Worm (Caenorhabditis elegans) whole organism, L3 larva: ENCODE results near the gene npp-24.

Source experiments
- ama-1 ChIP-seq: fragments of 150-350 bp; optimal IDR thresholded peaks from 2 replicates; lab custom pipeline; 2018
- ceh-82 ChIP-seq: fragments of 150-350 bp; optimal IDR thresholded peaks from 2 replicates; lab custom pipeline; 2014; ENCODE audit warnings: missing biosample characterization, missing genetic modification characterization
- egl-5 ChIP-seq: fragments of 150-350 bp; optimal IDR thresholded peaks from 2 replicates; lab custom pipeline; 2017; ENCODE audit warnings: missing biosample characterization, missing genetic modification reagents, missing genetic modification characterization, inconsistent platforms
- elt-1 ChIP-seq: fragments of 150-350 bp; optimal IDR thresholded peaks from 2 replicates; lab custom pipeline; 2014; ENCODE audit warnings: missing biosample characterization, missing genetic modification characterization
- elt-2 ChIP-seq: sonication (generic microtip); optimal IDR thresholded peaks from 2 replicates; lab custom pipeline; 2016; ENCODE audit warnings: missing genetic modification reagents, mild to moderate bottlenecking, missing genetic modification characterization, missing compliant biosample characterization
- elt-3 ChIP-seq, 3 experiments: fragments of 150-350 bp in 1 of 3; sonication (generic microtip) in 2 of 3; optimal IDR thresholded peaks; 2 replicates in 2 of 3; 4 replicates in 1 of 3; lab custom pipeline; 2014 to 2017; ENCODE audit warnings: missing biosample characterization in 3 of 3, missing genetic modification characterization in 3 of 3
- fkh-2 ChIP-seq: fragments of 150-350 bp; optimal IDR thresholded peaks from 2 replicates; lab custom pipeline; 2014; ENCODE audit warnings: missing biosample characterization, missing genetic modification reagents, missing genetic modification characterization
- hmg-11 ChIP-seq: sonication (generic microtip); optimal IDR thresholded peaks from 2 replicates; lab custom pipeline; 2016; ENCODE audit warnings: missing genetic modification characterization, missing compliant biosample characterization
- lin-15B ChIP-seq: fragments of 150-350 bp; optimal IDR thresholded peaks from 2 replicates; lab custom pipeline; 2014; ENCODE audit warnings: missing biosample characterization, missing genetic modification characterization
- mml-1 ChIP-seq: fragments of 150-350 bp; sonication (generic microtip); optimal IDR thresholded peaks from 3 replicates; lab custom pipeline; 2014; ENCODE audit warnings: missing biosample characterization, missing genetic modification characterization
- nhr-12 ChIP-seq: fragments of 150-350 bp; optimal IDR thresholded peaks from 2 replicates; lab custom pipeline; 2014; ENCODE audit warnings: missing biosample characterization, missing genetic modification characterization
- nhr-23 ChIP-seq: fragments of 150-350 bp; optimal IDR thresholded peaks from 2 replicates; lab custom pipeline; 2014; ENCODE audit warnings: missing biosample characterization, missing genetic modification reagents, missing genetic modification characterization
- nhr-43 ChIP-seq: sonication (generic microtip); optimal IDR thresholded peaks from 2 replicates; lab custom pipeline; 2016; ENCODE audit warnings: mild to moderate bottlenecking, missing genetic modification characterization, missing compliant biosample characterization; ENCODE audit not compliant: poor library complexity, severe bottlenecking
- nhr-67 ChIP-seq: fragments of 150-350 bp; optimal IDR thresholded peaks from 2 replicates; lab custom pipeline; 2014; ENCODE audit warnings: missing biosample characterization, missing genetic modification characterization
- pqm-1 ChIP-seq: fragments of 150-350 bp; optimal IDR thresholded peaks from 2 replicates; lab custom pipeline; 2017; ENCODE audit warnings: missing biosample characterization, missing genetic modification characterization, inconsistent platforms
- snpc-4 ChIP-seq: fragments of 150-350 bp; optimal IDR thresholded peaks from 2 replicates; lab custom pipeline; 2014; ENCODE audit warnings: missing biosample characterization, missing genetic modification characterization
- tbx-2 ChIP-seq: sonication (generic microtip); optimal IDR thresholded peaks from 2 replicates; lab custom pipeline; 2016; ENCODE audit warnings: mild to moderate bottlenecking, missing genetic modification characterization, missing compliant biosample characterization
- zag-1 ChIP-seq: fragments of 150-350 bp; optimal IDR thresholded peaks from 2 replicates; lab custom pipeline; 2014; ENCODE audit warnings: missing biosample characterization, missing genetic modification characterization
- ztf-11 ChIP-seq: fragments of 150-350 bp; optimal IDR thresholded peaks from 2 replicates; lab custom pipeline; 2014; ENCODE audit warnings: missing biosample characterization, missing genetic modification characterization

The npp-24 gene

DNA sequence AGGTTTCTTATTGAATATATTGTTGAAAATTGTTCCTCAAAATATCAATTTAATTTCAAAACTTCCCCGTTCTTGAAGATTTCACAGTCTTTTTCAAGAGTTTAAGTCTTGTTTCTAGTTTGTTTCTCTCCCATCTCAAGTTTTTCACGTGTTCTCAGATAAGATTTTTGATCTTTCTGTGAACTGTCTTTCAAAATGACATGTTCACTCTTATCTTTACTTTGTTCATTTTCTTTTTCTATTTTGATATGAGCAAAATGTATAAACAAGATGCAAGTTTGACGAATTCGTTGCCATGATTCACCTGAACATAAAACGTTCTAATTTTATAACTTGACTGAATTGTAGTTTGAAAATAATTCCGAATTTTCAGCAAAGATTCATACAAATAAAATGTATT lies 49.1 kb downstream of the npp-24 start:
- TF ChIP-seq nhr-23 (tag; lab: Kevin White, UChicago) (no peak), tbx-2 (no peak), elt-2 (tag; lab: Kevin White, UChicago) (peak; percentile 33), mml-1 (no peak), nhr-67 (tag; lab: Kevin White, UChicago) (no peak), pqm-1 (peak; percentile 24)

DNA sequence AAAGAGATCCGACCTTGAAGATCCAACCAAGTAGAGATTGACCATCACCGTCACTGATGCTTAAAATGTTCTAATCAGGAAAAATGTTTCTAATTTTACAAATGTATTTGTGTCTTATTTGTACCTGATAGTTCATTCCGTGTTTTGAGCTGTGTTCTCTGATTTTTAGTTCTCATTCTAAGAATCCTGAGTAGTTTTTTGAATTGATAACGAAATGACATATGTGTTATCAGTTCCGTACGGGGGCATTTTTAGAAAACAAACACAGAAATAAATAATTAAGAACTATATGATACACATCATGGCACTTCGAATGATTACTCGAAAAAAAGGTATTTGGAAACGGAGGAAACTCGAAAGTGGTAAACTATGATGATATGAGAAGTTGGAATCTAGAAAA lies 49.9 kb downstream of the npp-24 start:
- peak; percentile 72 for TF ChIP-seq elt-2 (tag; lab: Kevin White, UChicago)
- TF ChIP-seq fkh-2 (tag; lab: Kevin White, UChicago), result no peak
- TF ChIP-seq hmg-11, result no peak

DNA sequence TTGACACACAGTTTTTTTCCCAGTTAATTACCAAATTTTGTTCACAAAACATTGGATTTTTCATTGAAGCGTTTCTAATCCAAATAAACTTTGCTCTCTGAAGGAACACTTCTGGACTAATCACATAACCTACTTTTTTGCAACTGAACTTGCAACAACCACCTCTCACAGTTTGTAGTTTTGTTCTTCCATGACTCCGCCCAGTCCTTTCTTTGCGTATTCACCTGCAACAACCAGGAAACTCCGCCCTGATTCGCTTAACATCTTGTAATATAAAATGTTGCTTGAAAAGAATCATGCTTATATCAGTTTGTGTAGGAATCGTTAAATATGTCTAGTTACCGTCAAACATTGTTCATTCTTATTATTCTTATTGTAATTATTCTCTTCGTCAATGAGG lies 50.8 kb downstream of the npp-24 start, which contains the start of gene ins-11:
Gene ins-11, plus strand, starts transcription at position 301 of the 400 bp plus-strand sequence.
- no peak for TF ChIP-seq ama-1 (lab: Kevin White, UChicago)
- no peak for TF ChIP-seq nhr-43 (tag; lab: Kevin White, UChicago)
- no peak for TF ChIP-seq ztf-11 (tag; lab: Kevin White, UChicago)
- no peak for TF ChIP-seq elt-3 (tag; optimal IDR thresholded peaks at IDR 0.05; lab: Kevin White, UChicago)
- TF ChIP-seq nhr-12, result no peak
- no peak for TF ChIP-seq pqm-1
- TF ChIP-seq snpc-4 (tag; lab: Kevin White, UChicago), result no peak
- TF ChIP-seq ceh-82 (tag; lab: Kevin White, UChicago), result no peak
- TF ChIP-seq egl-5 (tag; lab: Kevin White, UChicago), result no peak
- no peak for TF ChIP-seq elt-1 (tag; lab: Kevin White, UChicago)
- no peak for TF ChIP-seq zag-1 (tag; lab: Kevin White, UChicago)

DNA sequence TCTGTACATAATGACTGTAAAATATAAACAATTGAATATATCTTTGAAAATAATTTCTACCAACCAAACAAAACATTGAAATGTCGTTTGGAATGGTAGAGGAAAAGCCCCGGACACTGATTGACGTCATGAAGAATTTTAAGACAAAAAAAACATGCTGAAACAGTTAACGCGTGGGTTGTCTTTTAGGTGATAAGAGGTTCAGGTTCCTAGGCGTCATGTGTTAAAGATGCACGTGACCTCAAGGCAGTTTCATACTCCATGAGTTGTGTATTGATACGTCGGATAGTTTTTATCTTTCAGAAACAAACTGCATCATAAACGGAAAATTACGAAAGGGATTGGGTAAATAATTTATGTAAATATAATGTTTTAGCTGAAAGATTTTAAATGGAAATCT lies 51.5 kb downstream of the npp-24 start:
- TF ChIP-seq elt-2 (tag; lab: Kevin White, UChicago) (peak; percentile 95), lin-15B (no peak), pqm-1 (peak; percentile 76)
